Fruit fly (Drosophila melanogaster): ENCODE results near the gene y.

y gene

DNA sequence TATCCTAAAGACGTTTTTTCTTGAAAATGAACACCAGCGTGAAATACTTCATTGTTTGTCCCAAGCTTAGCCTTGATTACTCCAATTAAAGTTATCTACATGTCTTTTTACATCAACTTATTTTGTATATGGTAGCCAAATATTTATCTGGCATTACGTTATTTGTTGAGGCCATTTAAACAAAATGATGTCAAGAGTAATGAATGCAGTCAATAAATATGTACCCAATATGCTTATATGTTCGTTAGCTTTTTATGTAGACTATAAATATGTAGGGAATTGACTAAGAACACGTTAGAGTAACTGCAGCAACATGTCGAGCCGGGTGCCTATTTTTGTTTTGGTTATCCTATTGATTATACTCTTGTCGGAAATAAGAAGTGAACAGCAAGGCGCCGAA is 6.0 kb upstream of the y start, which contains the start of gene CG43181:
Gene CG43181 (plus strand): TSS at position 301 of the 400 bp plus-strand sequence.
- TF ChIP-seq pan (optimal IDR thresholded peaks at IDR 0.05) (no peak), Dll (optimal IDR thresholded peaks at IDR 0.05) (no peak), usp (GFP tag; optimal IDR thresholded peaks at IDR 0.05) (no peak), CG8478 (optimal IDR thresholded peaks at IDR 0.05) (no peak), EcR (GFP tag; optimal IDR thresholded peaks at IDR 0.05) (no peak), psq (optimal IDR thresholded peaks at IDR 0.05) (no peak)

DNA sequence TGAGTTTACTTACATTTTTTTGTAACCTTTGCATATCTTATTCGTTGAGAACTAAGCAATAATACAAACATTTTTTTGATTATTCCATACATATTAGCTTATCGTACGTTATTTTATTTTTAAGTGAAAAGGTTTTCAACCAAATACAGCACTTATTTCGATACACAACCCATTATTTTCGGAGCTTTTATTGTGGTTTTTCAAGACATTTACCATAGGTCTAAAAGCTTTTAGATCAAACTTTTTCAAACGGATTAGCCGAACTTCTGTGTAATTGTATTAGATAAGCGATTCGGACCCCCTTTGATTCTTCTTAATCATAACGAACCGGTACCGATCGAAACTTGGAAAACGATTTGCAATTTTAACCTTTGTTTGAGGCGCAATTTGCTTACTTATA is 5.3 kb upstream of the y start:
- TF ChIP-seq usp (GFP tag; optimal IDR thresholded peaks at IDR 0.05), result no peak
- no peak for TF ChIP-seq pan (optimal IDR thresholded peaks at IDR 0.05)
- TF ChIP-seq Dll (optimal IDR thresholded peaks at IDR 0.05), result no peak
- no peak for TF ChIP-seq EcR (GFP tag; optimal IDR thresholded peaks at IDR 0.05)
- TF ChIP-seq psq (optimal IDR thresholded peaks at IDR 0.05), result no peak
- no peak for TF ChIP-seq CG8478 (optimal IDR thresholded peaks at IDR 0.05)

DNA sequence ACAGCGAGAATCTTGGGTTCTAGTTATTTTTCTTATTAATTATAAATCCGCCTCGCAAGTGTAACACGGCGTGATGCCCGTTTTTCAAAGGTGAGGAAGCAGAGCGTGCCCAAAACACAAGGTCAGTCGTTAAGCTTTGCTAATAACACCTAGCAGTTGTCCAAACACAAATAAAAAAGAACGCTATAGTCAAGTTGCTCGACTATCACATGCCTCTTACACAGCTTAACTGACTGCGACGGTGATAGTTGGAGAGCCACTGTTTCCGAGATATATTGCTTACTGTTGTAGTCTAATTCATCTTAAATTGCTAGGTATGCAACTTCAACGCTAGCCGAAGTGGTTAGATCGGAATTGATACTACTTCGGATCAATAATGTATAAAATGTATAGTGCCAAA is 4.7 kb upstream of the y start:
- TF ChIP-seq Dll (optimal IDR thresholded peaks at IDR 0.05) (no peak), pan (optimal IDR thresholded peaks at IDR 0.05) (no peak), EcR (GFP tag; optimal IDR thresholded peaks at IDR 0.05) (no peak), usp (GFP tag; optimal IDR thresholded peaks at IDR 0.05) (no peak), CG8478 (optimal IDR thresholded peaks at IDR 0.05) (no peak), psq (optimal IDR thresholded peaks at IDR 0.05) (no peak)

DNA sequence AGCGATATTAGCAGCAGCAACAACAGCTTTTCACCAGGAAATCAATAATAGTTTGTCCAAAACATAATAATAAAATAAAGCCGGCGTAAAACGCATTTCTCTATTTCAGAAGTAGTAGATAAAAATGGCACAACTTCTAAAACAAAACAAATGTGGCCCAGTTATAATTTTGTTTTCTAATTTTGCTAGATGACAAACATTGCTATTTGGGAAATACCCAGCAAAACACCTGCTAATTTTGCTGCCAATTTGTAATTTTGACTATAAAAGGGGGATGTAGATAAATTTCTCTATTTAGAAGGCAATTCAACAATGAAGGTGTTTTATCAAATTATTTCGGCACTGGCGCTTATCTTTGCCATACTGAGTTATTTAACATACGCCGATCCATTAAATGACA is 3.5 kb upstream of the y start, which contains the start of gene CG43182:
Gene CG43182 (plus strand): TSS at position 301 of the 400 bp plus-strand sequence.
- TF ChIP-seq pan (optimal IDR thresholded peaks at IDR 0.05) (no peak), Dll (optimal IDR thresholded peaks at IDR 0.05) (no peak), usp (GFP tag; optimal IDR thresholded peaks at IDR 0.05) (no peak), CG8478 (optimal IDR thresholded peaks at IDR 0.05) (no peak), EcR (GFP tag; optimal IDR thresholded peaks at IDR 0.05) (no peak), psq (optimal IDR thresholded peaks at IDR 0.05) (no peak)

DNA sequence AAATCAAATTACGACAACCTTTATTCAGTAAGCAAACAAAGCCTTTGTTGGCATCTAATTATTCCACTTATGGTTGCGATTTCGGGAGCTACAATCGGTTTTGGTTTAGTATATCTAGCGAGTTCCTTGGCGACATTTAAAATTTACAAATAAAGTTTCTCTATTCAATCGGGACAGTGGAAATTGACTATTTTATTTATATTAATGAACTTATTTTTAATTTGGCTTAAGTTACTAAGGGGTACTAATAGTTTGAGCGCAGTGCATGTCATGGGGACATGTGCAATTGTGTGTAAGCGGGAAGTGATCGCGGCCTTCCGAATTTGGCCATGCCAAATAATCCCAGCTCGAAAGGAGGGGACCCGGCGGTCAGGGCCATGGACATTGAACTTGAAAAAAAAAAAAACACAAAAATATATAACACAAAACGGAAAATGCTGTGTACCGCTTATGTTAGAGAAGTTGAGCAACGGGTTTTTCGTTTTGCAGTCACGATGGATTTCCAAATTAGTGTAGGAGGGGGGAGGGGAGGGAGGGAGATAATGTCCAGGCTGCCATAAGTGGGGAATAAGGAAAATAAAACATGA is 2.3 kb upstream of the y start:
- TF ChIP-seq usp (GFP tag; optimal IDR thresholded peaks at IDR 0.05), result no peak
- no peak for TF ChIP-seq pan (optimal IDR thresholded peaks at IDR 0.05)
- no peak for TF ChIP-seq CG8478 (optimal IDR thresholded peaks at IDR 0.05)
- no peak for TF ChIP-seq EcR (GFP tag; optimal IDR thresholded peaks at IDR 0.05)
- TF ChIP-seq psq (optimal IDR thresholded peaks at IDR 0.05), result no peak
- TF ChIP-seq Dll (optimal IDR thresholded peaks at IDR 0.05), result no peak

DNA sequence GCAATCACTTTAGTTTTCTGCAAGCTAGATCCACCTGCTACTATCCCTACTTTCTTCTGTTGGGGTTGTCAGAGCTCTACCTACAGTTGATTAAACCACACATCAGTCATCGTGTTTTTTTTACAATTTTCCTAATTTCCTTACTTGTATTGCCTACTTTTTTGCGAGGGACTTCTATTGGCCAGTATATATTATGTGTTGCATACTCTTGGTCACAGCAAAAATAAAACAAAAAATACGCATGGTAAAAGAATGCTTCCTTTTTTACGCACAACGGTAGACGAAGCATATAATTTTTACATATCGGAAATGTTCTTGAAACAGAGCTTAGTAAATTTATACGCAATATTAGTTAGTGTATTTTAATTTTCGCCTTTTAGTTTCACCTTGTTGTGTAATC is 5.1 kb downstream of the y start:
- TF ChIP-seq EcR (GFP tag; optimal IDR thresholded peaks at IDR 0.05) (no peak), CG8478 (optimal IDR thresholded peaks at IDR 0.05) (no peak), Dll (optimal IDR thresholded peaks at IDR 0.05) (no peak), usp (GFP tag; optimal IDR thresholded peaks at IDR 0.05) (no peak), psq (optimal IDR thresholded peaks at IDR 0.05) (no peak), pan (optimal IDR thresholded peaks at IDR 0.05) (no peak)

DNA sequence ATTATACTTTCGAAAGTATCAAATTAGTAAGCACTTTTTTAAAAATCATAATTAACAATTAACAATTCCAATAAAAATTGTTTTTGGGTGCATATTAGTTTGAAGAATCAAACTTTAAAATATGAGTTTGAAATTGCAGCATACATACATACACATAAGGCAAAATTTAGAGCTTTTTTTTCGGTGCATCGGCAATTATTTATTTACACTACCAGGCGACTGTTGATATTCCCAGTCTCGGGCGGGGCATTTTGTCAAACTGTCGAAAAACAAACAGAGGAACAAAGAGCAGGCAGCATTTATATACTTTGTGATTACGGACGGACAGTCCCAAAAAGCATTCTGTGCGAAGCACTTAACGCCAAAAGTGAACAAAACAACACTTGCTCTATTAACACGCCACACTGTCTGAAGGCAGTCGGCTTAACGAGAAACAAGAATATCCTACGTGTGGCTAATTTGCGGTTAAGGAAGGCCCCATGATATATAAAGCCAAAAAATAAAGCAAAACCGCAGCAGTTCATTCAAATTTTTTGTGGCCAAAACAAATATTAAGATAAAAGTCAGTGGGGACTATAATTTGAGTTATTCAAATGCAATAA is 5.9 kb downstream of the y start:
- TF ChIP-seq usp (GFP tag; optimal IDR thresholded peaks at IDR 0.05) (no peak), pan (optimal IDR thresholded peaks at IDR 0.05) (no peak), EcR (GFP tag; optimal IDR thresholded peaks at IDR 0.05) (no peak), CG8478 (optimal IDR thresholded peaks at IDR 0.05) (no peak), Dll (optimal IDR thresholded peaks at IDR 0.05) (no peak), psq (optimal IDR thresholded peaks at IDR 0.05) (no peak)

DNA sequence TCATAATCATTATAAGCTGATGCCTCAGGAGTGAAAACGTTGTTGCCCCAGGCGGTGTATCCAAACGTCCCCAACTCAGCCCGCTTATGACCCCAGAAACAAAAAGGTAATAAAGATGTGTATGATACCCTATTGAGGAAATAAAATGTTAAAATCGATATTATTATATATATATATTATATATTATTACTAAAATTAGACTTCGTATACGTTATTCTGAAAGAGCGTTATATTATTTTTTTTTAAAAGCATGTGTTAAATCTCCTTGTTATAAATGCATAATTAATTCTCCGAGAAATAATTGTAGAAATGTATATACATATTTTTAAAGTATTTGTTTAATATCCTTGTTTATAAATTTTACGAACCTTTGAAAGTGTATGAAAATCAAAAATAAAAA is 7.7 kb downstream of the y start:
- TF ChIP-seq usp (GFP tag; optimal IDR thresholded peaks at IDR 0.05) (no peak), EcR (GFP tag; optimal IDR thresholded peaks at IDR 0.05) (no peak), Dll (optimal IDR thresholded peaks at IDR 0.05) (no peak), psq (optimal IDR thresholded peaks at IDR 0.05) (no peak), pan (optimal IDR thresholded peaks at IDR 0.05) (no peak), CG8478 (optimal IDR thresholded peaks at IDR 0.05) (no peak)

DNA sequence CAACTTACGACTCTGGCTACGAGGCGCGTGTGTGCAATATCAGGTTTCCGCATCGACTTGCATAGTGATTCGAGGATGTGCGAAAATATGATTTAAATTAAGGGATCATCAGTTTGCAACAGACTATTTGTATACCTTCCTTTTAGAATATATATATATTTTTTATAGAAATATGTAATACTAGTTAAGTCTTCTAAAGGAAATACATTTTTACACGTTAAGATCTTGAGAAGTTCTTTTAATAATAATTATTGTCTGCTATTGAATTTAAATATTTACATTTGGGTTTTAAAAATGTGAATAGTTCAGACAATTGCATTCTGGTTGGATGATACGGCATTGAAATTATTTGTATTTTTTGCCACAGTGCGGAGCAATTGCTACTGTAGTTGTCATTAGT is 10.5 kb downstream of the y start:
- TF ChIP-seq EcR (GFP tag; optimal IDR thresholded peaks at IDR 0.05) (no peak), Dll (optimal IDR thresholded peaks at IDR 0.05) (no peak), pan (optimal IDR thresholded peaks at IDR 0.05) (no peak), usp (GFP tag; optimal IDR thresholded peaks at IDR 0.05) (no peak), psq (optimal IDR thresholded peaks at IDR 0.05) (no peak), CG8478 (optimal IDR thresholded peaks at IDR 0.05) (no peak)

DNA sequence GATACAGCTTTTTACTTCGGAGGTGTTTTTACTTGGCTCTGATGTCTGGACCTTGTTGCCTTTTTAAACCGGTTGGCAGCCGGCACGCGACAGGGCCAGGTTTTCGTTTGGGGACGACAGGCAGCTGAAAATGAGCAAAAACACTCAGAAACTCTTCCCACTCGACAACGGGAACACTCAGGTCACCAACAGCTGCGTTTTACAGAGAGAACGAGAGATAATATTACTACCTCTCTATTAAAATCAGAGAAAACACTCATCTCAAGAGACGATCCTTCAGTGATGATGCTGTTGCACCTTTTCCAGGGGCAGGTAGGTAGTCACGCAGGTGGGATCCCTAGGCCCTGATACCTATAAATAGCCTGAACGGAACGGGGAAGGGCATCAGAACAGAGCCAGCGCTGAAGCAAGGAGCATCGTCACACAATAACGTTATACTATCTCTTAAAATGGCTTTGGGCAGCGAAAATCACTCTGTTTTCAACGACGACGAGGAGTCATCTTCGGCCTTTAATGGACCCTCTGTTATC is 13.4 kb downstream of the y start, which contains the start of gene ac:
Gene ac (plus strand): TSS at position 387 of the 530 bp plus-strand sequence.
- no peak for TF ChIP-seq pan (optimal IDR thresholded peaks at IDR 0.05)

DNA sequence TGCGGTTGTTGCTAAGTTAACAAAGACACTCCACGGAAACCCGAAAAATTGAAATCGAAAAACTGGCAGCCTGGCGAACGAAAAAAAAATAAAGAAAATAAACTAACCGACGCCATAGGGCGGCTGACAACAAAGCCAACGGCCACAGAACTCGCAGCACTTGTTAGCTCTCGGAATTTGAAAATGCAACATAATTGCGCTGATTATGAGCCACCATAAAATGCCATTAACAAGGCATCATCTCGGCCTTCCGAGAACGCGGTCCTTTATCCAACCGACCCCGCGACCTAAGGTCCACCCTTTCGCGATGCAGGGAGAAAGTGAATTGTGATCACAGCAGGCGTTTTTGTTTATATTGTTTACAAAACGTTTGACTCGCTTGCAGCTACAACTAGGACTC is 21.1 kb downstream of the y start:
- no peak for TF ChIP-seq pan (optimal IDR thresholded peaks at IDR 0.05)
- no peak for TF ChIP-seq Dll (optimal IDR thresholded peaks at IDR 0.05)
- TF ChIP-seq usp (GFP tag; optimal IDR thresholded peaks at IDR 0.05), result no peak
- no peak for TF ChIP-seq psq (optimal IDR thresholded peaks at IDR 0.05)
- TF ChIP-seq EcR (GFP tag; optimal IDR thresholded peaks at IDR 0.05), result no peak
- TF ChIP-seq CG8478 (optimal IDR thresholded peaks at IDR 0.05), result no peak

DNA sequence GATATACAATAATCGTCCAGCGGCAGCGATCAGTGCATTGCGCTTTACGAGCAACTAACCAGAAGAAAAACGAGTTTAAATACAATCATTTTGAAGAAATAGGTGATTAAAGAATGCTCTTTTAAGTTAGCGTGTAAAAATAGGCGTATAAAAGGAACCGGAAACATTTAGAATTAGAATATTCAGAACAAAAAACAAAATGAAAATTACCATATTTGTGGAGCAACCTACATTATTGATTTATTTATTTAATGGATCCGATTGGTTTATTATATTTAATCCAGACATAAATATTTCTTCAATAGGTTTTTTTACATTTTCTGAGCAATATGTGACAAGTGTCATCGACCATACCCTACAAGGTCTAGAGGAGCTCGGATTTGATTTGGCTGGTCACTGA is 22.0 kb downstream of the y start:
- TF ChIP-seq usp (GFP tag; optimal IDR thresholded peaks at IDR 0.05) (no peak), psq (optimal IDR thresholded peaks at IDR 0.05) (no peak), Dll (optimal IDR thresholded peaks at IDR 0.05) (no peak), pan (optimal IDR thresholded peaks at IDR 0.05) (no peak), EcR (GFP tag; optimal IDR thresholded peaks at IDR 0.05) (no peak), CG8478 (optimal IDR thresholded peaks at IDR 0.05) (no peak)

All from whole organism.